Worm (Caenorhabditis elegans): Measurements from ENCODE around the gene prmt-5.

The prmt-5 gene

ce11 chrIII:5214162-5214561 is 16.2 kb upstream of the prmt-5 start:
- no peak for TF ChIP-seq Y5F2A.4 (GFP tag; optimal IDR thresholded peaks at IDR 0.05)
- TF ChIP-seq unc-62 (GFP tag; optimal IDR thresholded peaks at IDR 0.05 in 1 of 2) = peak in 1 of 2 experiments; percentile 90
- TF ChIP-seq unc-62 (tag; optimal IDR thresholded peaks at IDR 0.05) = no peak
- no peak for TF ChIP-seq nhr-77 (tag; optimal IDR thresholded peaks at IDR 0.05)

- TF ChIP-seq arid-1 (GFP tag; conservative IDR thresholded peaks at IDR 0.05) (no peak), lin-39 (tag; optimal IDR thresholded peaks at IDR 0.05) (no peak), lim-7 (GFP tag; IDR thresholded peaks at IDR 0.05) (no peak)
Measured at ce11 chrIII:5215375-5215774, 15.0 kb upstream of the prmt-5 start, which contains the start of gene ZC155.4. Gene ZC155.4 (minus strand): TSS chrIII:5215475.

ce11 chrIII:5217511-5217910 is 12.8 kb upstream of the prmt-5 start, which contains the start of gene cutl-19:
Gene cutl-19 (minus strand): TSS chrIII:5217611.
- TF ChIP-seq hmg-1.1 (GFP tag; IDR thresholded peaks at IDR 0.05) (no peak), lir-3 (tag; optimal IDR thresholded peaks at IDR 0.05) (no peak), spr-3 (GFP tag; optimal IDR thresholded peaks at IDR 0.05) (no peak), spr-1 (tag; optimal IDR thresholded peaks at IDR 0.05) (no peak)

- TF ChIP-seq egl-27 (tag; optimal IDR thresholded peaks at IDR 0.05) = no peak
- no peak for TF ChIP-seq madf-5 (GFP tag; IDR thresholded peaks at IDR 0.05)
- no peak for TF ChIP-seq nhr-41 (GFP tag; IDR thresholded peaks at IDR 0.05)
- TF ChIP-seq set-16 (GFP tag; IDR thresholded peaks at IDR 0.05) = no peak
- no peak for TF ChIP-seq hmg-1.1 (GFP tag; IDR thresholded peaks at IDR 0.05)
- no peak for TF ChIP-seq lsy-2 (tag; optimal IDR thresholded peaks at IDR 0.05)
- no peak for TF ChIP-seq cey-2 (tag; optimal IDR thresholded peaks at IDR 0.05; ENCODE audit: borderline replicate concordance, insufficient read depth)
- TF ChIP-seq tag-97 (GFP tag; IDR thresholded peaks at IDR 0.05) = no peak
- TF ChIP-seq pha-4 (GFP tag; IDR thresholded peaks at IDR 0.05) = no peak
- no peak for TF ChIP-seq pha-4 (tag; optimal IDR thresholded peaks at IDR 0.05)
- TF ChIP-seq ztf-7 (tag; optimal IDR thresholded peaks at IDR 0.05) = no peak
- TF ChIP-seq lim-7 (GFP tag; IDR thresholded peaks at IDR 0.05) = no peak
- no peak for TF ChIP-seq Y105C5A.15 (GFP tag; IDR thresholded peaks at IDR 0.05)
- no peak for TF ChIP-seq nhr-6 (tag; optimal IDR thresholded peaks at IDR 0.05)
- no peak for TF ChIP-seq dmd-8 (GFP tag; IDR thresholded peaks at IDR 0.05)
- no peak for TF ChIP-seq dmd-6 (GFP tag; IDR thresholded peaks at IDR 0.05)
- TF ChIP-seq R02D3.7 (tag; optimal IDR thresholded peaks at IDR 0.05) = no peak
- TF ChIP-seq lin-29 (GFP tag; IDR thresholded peaks at IDR 0.05) = no peak
- TF ChIP-seq dve-1 (tag; optimal IDR thresholded peaks at IDR 0.05; ENCODE audit: insufficient read depth) = no peak
Measured at ce11 chrIII:5218687-5219086, 11.7 kb upstream of the prmt-5 start, which contains the start of gene ZC155.2. Gene ZC155.2 (plus strand): TSS chrIII:5218987.

- TF ChIP-seq daf-16 (GFP tag; optimal IDR thresholded peaks at IDR 0.05) (no peak), daf-16 (tag; optimal IDR thresholded peaks at IDR 0.05) (peak; percentile 83), lin-15B (tag; optimal IDR thresholded peaks at IDR 0.05) (no peak)
Measured at ce11 chrIII:5221820-5222219, 8.5 kb upstream of the prmt-5 start.

ce11 chrIII:5222777-5223176 is 7.6 kb upstream of the prmt-5 start:
- TF ChIP-seq zfp-3 (GFP tag; conservative IDR thresholded peaks at IDR 0.05) (no peak), egl-27 (tag; optimal IDR thresholded peaks at IDR 0.05) (no peak), daf-16 (GFP tag; optimal IDR thresholded peaks at IDR 0.05) (no peak), daf-16 (tag; optimal IDR thresholded peaks at IDR 0.05) (peak; percentile 94), nhr-28 (tag; optimal IDR thresholded peaks at IDR 0.05) (peak; percentile 35), sdz-12 (GFP tag; optimal IDR thresholded peaks at IDR 0.05) (no peak), pha-4 (GFP tag; IDR thresholded peaks at IDR 0.05) (no peak), pha-4 (tag; optimal IDR thresholded peaks at IDR 0.05) (peak; percentile 72), nhr-48 (tag; optimal IDR thresholded peaks at IDR 0.05) (no peak), nhr-41 (GFP tag; IDR thresholded peaks at IDR 0.05) (no peak), D1046.2 (GFP tag; IDR thresholded peaks at IDR 0.05) (no peak)
